Fruit fly (Drosophila melanogaster): Measurements from ENCODE around the gene p53.

The p53 gene

DNA sequence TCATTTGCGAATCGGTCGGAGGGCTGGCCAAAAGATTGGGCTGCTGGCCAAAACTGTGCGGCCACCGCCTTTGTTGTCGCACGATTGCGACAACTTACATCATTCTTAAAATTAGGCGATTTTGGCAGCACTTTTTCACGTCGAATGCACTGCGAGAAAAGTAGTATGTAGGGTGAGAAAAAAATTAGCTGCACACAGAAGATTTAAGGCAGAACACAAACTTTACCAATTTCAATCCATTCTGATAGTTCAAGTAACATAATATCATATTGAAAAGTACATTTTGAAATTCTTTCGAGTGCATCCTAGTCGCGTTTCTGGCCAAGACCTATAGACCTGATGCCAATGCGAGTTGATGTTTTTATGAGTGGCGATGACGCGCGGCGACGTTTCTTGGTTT, 25.4 kb downstream of the p53 start (continued):
- TF ChIP-seq CG2129 (GFP tag; IDR thresholded peaks at IDR 0.05; ENCODE audit: partially characterized antibody) (no peak), CG12769 (tag; optimal IDR thresholded peaks at IDR 0.05) (peak; percentile 77), cwo (GFP tag; optimal IDR thresholded peaks at IDR 0.05) (peak; percentile 44), CG8089 (GFP tag; optimal IDR thresholded peaks at IDR 0.05) (peak; percentile 1), yki (optimal IDR thresholded peaks at IDR 0.05) (no peak), nerfin-2 (GFP tag; IDR thresholded peaks at IDR 0.05; ENCODE audit: partially characterized antibody) (no peak), CG17359 (tag; optimal IDR thresholded peaks at IDR 0.05) (no peak), Jarid2 (GFP tag; optimal IDR thresholded peaks at IDR 0.05) (no peak), tx (GFP tag; optimal IDR thresholded peaks at IDR 0.05) (peak; percentile 19), CG3847 (GFP tag; IDR thresholded peaks at IDR 0.05) (peak; percentile 76), ATbp (GFP tag; optimal IDR thresholded peaks at IDR 0.05) (no peak), CG4404 (GFP tag; IDR thresholded peaks at IDR 0.05) (peak; percentile 47), eve (GFP tag; optimal IDR thresholded peaks at IDR 0.05) (no peak), grau (tag; optimal IDR thresholded peaks at IDR 0.05) (peak; percentile 62), bbx (GFP tag; IDR thresholded peaks at IDR 0.05; ENCODE audit: partially characterized antibody) (no peak), YL-1 (GFP tag; optimal IDR thresholded peaks at IDR 0.05) (no peak), lab (GFP tag; optimal IDR thresholded peaks at IDR 0.05) (peak; percentile 68), mam (GFP tag; optimal IDR thresholded peaks at IDR 0.05) (peak; percentile 70), CG17385 (GFP tag; optimal IDR thresholded peaks at IDR 0.05) (peak; percentile 1), CG11093 (GFP tag; IDR thresholded peaks at IDR 0.05) (no peak), CG11456 (GFP tag; IDR thresholded peaks at IDR 0.05) (peak; percentile 67; the same call in 1 of the 3 replicates), wek (GFP tag; optimal IDR thresholded peaks at IDR 0.05) (no peak), BtbVII (GFP tag; optimal IDR thresholded peaks at IDR 0.05) (no peak), stc (GFP tag; IDR thresholded peaks at IDR 0.05) (peak; percentile 48; the same call in 1 of the 2 replicates), h (optimal IDR thresholded peaks at IDR 0.05) (no peak), CG42726 (GFP tag; IDR thresholded peaks at IDR 0.05; ENCODE audit: partially characterized antibody) (no peak), scrt (GFP tag; optimal IDR thresholded peaks at IDR 0.05) (peak; percentile 22), Hr51 (GFP tag; optimal IDR thresholded peaks at IDR 0.05) (peak in 1 of 2 experiments; percentile 37), CG17328 (GFP tag; IDR thresholded peaks at IDR 0.05) (0 out of 2 replicates have a peak, but pooled peaks have one; percentile 39), HHEX (GFP tag; optimal IDR thresholded peaks at IDR 0.05) (peak; percentile 26), Eip74EF (GFP tag; optimal IDR thresholded peaks at IDR 0.05) (no peak), CG11696 (GFP tag; IDR thresholded peaks at IDR 0.05) (0 out of 2 replicates have a peak, but pooled peaks have one; percentile 23), crol (GFP tag; IDR thresholded peaks at IDR 0.05) (no peak), CG18262 (tag; optimal IDR thresholded peaks at IDR 0.05) (no peak), bigmax (GFP tag; optimal IDR thresholded peaks at IDR 0.05) (no peak), MESR4 (GFP tag; optimal IDR thresholded peaks at IDR 0.05) (no peak), knrl (GFP tag; IDR thresholded peaks at IDR 0.05; ENCODE audit: partially characterized antibody) (no peak), CHES-1-like (GFP tag; optimal IDR thresholded peaks at IDR 0.05) (peak; percentile 48), CG4282 (GFP tag; optimal IDR thresholded peaks at IDR 0.05) (no peak), CG17912 (GFP tag; optimal IDR thresholded peaks at IDR 0.05) (no peak), gro (GFP tag; optimal IDR thresholded peaks at IDR 0.05) (no peak), CkIIα-i1 (GFP tag; IDR thresholded peaks at IDR 0.05) (no peak), ase (GFP tag; IDR thresholded peaks at IDR 0.05) (peak; percentile 44; the same call in 1 of the 3 replicates), bab2 (GFP tag; optimal IDR thresholded peaks at IDR 0.05) (peak; percentile 58), nmo (GFP tag; optimal IDR thresholded peaks at IDR 0.05) (peak; percentile 36), rib (GFP tag; IDR thresholded peaks at IDR 0.05) (peak; percentile 50), PHDP (tag; optimal IDR thresholded peaks at IDR 0.05) (peak; percentile 40), CG4730 (GFP tag; IDR thresholded peaks at IDR 0.05) (peak; percentile 44; the same call in 1 of the 2 replicates), CG15514 (GFP tag; optimal IDR thresholded peaks at IDR 0.05) (peak; percentile 17), CG8765 (GFP tag; IDR thresholded peaks at IDR 0.05) (peak; percentile 37; the same call in 1 of the 2 replicates)
